Fruit fly (Drosophila melanogaster) whole organism, embryonic: ENCODE data around the gene Cln7.
A peak's percentile ranks its signal among the peaks of the same experiment; 100 is the strongest.

Source experiments
- CG18476 ChIP-seq: fragments of 200-800 bp; sonication (Bioruptor generic); optimal IDR thresholded peaks from 2 replicates; lab custom pipeline; 2016; ENCODE audit warnings: missing biosample characterization, mild to moderate bottlenecking, missing genetic modification characterization
- CG6854 ChIP-seq: fragments of 200-800 bp; sonication (Bioruptor generic); optimal IDR thresholded peaks from 3 replicates; lab custom pipeline; 2017; ENCODE audit warnings: missing biosample characterization, mild to moderate bottlenecking, missing genetic modification characterization
- CG9437 ChIP-seq: fragments of 200-800 bp; sonication (Bioruptor generic); optimal IDR thresholded peaks from 2 replicates; lab custom pipeline; 2018; ENCODE audit warnings: missing biosample characterization, mild to moderate bottlenecking, missing genetic modification characterization
- CTCF ChIP-seq: fragments of 200-800 bp; sonication (Bioruptor generic); optimal IDR thresholded peaks from 2 replicates; lab custom pipeline; 2017; ENCODE audit warnings: missing biosample characterization, mild to moderate bottlenecking, missing genetic modification characterization, moderate library complexity
- Lpt ChIP-seq: fragments of >200 bp; optimal IDR thresholded peaks from 2 replicates; lab custom pipeline; 2018; ENCODE audit warnings: missing biosample characterization, missing genetic modification characterization
- Med ChIP-seq: fragments of 200-800 bp; sonication (Bioruptor generic); peaks from one replicate; lab custom pipeline; 2016; ENCODE audit warnings: missing biosample characterization, missing genetic modification characterization, mild to moderate bottlenecking, inconsistent platforms, moderate library complexity
- Sin3A ChIP-seq: fragments of >200 bp; optimal IDR thresholded peaks from 2 replicates; lab custom pipeline; 2018
- sim ChIP-seq: fragments of 200-800 bp; sonication (Bioruptor generic); IDR thresholded peaks from 2 replicates; pipeline ENCODE4 v1.3.6; 2022; ENCODE audit warnings: missing biosample characterization, missing genetic modification characterization
- slou ChIP-seq: fragments of 200-800 bp; sonication (Bioruptor generic); optimal IDR thresholded peaks from 3 replicates; lab custom pipeline; 2016; ENCODE audit warnings: missing biosample characterization, missing genetic modification characterization

- TF ChIP-seq sim (GFP tag; lab: Robert Waterston, UW) (no peak), Lpt (GFP tag; lab: Kevin White, UChicago) (no peak), CG6854 (GFP tag; lab: Kevin White, UChicago) (no peak), Med (peak; percentile 83), Sin3A (lab: Kevin White, UChicago) (peak; percentile 98), CG18476 (GFP tag; lab: Kevin White, UChicago) (peak; percentile 6), slou (peak; percentile 23), CTCF (peak; percentile 52), CG9437 (peak; percentile 45)
These were observed 36.5 kb upstream of the Cln7 start, which contains the start of the genes SMSr and smid for dm6 chr3L:7381359-7381976.
